Worm (Caenorhabditis elegans) whole organism, L4 larva: ENCODE results near the gene T22D1.3.
A peak's percentile ranks its signal among the peaks of the same experiment; 100 is the strongest.

ENCODE experiments used
- T20F7.1 ChIP-seq: fragments of 200-800 bp; sonication (Bioruptor generic); optimal IDR thresholded peaks from 2 replicates; lab custom pipeline; 2018; ENCODE audit warnings: mild to moderate bottlenecking, missing genetic modification characterization, missing compliant biosample characterization
- Y105C5A.15 ChIP-seq: fragments of 200-800 bp; sonication (Bioruptor generic); IDR thresholded peaks from 2 replicates; pipeline ENCODE4 v1.3.6; 2022; ENCODE audit warnings: missing genetic modification characterization, missing compliant biosample characterization
- Y48G9A.11 ChIP-seq: fragments of 200-800 bp; sonication (Bioruptor generic); IDR thresholded peaks from 2 replicates; pipeline ENCODE4 v1.3.6; 2022; ENCODE audit warnings: missing genetic modification reagents, missing genetic modification characterization, missing compliant biosample characterization
- Y5F2A.4 ChIP-seq: fragments of 200-800 bp; sonication (Bioruptor generic); optimal IDR thresholded peaks from 2 replicates; lab custom pipeline; 2018; ENCODE audit warnings: mild to moderate bottlenecking, missing genetic modification characterization, missing compliant biosample characterization
- aha-1 ChIP-seq: fragments of 150-350 bp; peaks from one replicate; lab custom pipeline; 2014; ENCODE audit warnings: missing biosample characterization, missing genetic modification characterization
- arid-1 ChIP-seq: fragments of 200-800 bp; sonication (Bioruptor generic); conservative IDR thresholded peaks from 2 replicates; pipeline ENCODE4 v1.3.6; 2022; ENCODE audit warnings: missing genetic modification reagents, missing genetic modification characterization, missing compliant biosample characterization
- attf-4 ChIP-seq: sonication (generic microtip); optimal IDR thresholded peaks from 3 replicates; lab custom pipeline; 2017; ENCODE audit warnings: missing biosample characterization, missing genetic modification characterization
- ceh-20 ChIP-seq: fragments of 200-800 bp; sonication (Bioruptor generic); IDR thresholded peaks from 2 replicates; pipeline ENCODE4 v1.3.6; 2022; ENCODE audit warnings: missing genetic modification reagents, missing genetic modification characterization, missing compliant biosample characterization
- ceh-62 ChIP-seq: sonication (generic microtip); optimal IDR thresholded peaks from 2 replicates; lab custom pipeline; 2017; ENCODE audit warnings: missing biosample characterization, missing genetic modification characterization
- ctbp-1 ChIP-seq: fragments of 200-800 bp; sonication (Bioruptor generic); IDR thresholded peaks from 2 replicates; pipeline ENCODE4 v1.3.6; 2022; ENCODE audit warnings: missing genetic modification reagents, missing genetic modification characterization, missing compliant biosample characterization
- daf-16 ChIP-seq, 3 experiments: sonication (generic microtip); optimal IDR thresholded peaks; 2 replicates each; lab custom pipeline; 2016 to 2017; ENCODE audit warnings: missing genetic modification characterization in 3 of 3, missing genetic modification reagents in 3 of 3, mild to moderate bottlenecking in 2 of 3, missing compliant biosample characterization in 2 of 3, missing biosample characterization in 1 of 3, moderate library complexity in 1 of 3
- dmd-6 ChIP-seq: fragments of 200-800 bp; sonication (Bioruptor generic); IDR thresholded peaks from 2 replicates; pipeline ENCODE4 v1.3.6; 2022; ENCODE audit warnings: missing genetic modification reagents, missing genetic modification characterization, missing compliant biosample characterization
- dpl-1 ChIP-seq: fragments of 150-350 bp; optimal IDR thresholded peaks from 2 replicates; lab custom pipeline; 2014; ENCODE audit warnings: missing biosample characterization, missing genetic modification reagents, missing genetic modification characterization
- duxl-1 ChIP-seq: sonication (generic microtip); optimal IDR thresholded peaks from 2 replicates; lab custom pipeline; 2016; ENCODE audit warnings: mild to moderate bottlenecking, missing genetic modification characterization, moderate library complexity, missing compliant biosample characterization; ENCODE audit not compliant: poor library complexity
- egl-27 ChIP-seq: sonication (generic microtip); optimal IDR thresholded peaks from 3 replicates; lab custom pipeline; 2017; ENCODE audit warnings: missing biosample characterization, missing genetic modification reagents, missing genetic modification characterization
- egl-43 ChIP-seq: fragments of 200-800 bp; sonication (Bioruptor generic); IDR thresholded peaks from 2 replicates; pipeline ENCODE4 v1.3.6; 2022; ENCODE audit warnings: missing genetic modification reagents, missing genetic modification characterization, missing compliant biosample characterization
- fkh-10 ChIP-seq: fragments of 150-350 bp; optimal IDR thresholded peaks from 2 replicates; lab custom pipeline; 2014; ENCODE audit warnings: missing biosample characterization, missing genetic modification reagents, missing genetic modification characterization
- gei-8 ChIP-seq: fragments of 200-800 bp; sonication (Bioruptor generic); optimal IDR thresholded peaks from 2 replicates; lab custom pipeline; 2018; ENCODE audit warnings: mild to moderate bottlenecking, missing genetic modification characterization, missing compliant biosample characterization
- hlh-30 ChIP-seq: sonication (generic microtip); optimal IDR thresholded peaks from 2 replicates; lab custom pipeline; 2017; ENCODE audit warnings: antibody characterized with exemption, mild to moderate bottlenecking, missing genetic modification characterization, missing compliant biosample characterization; ENCODE audit not compliant: insufficient read depth
- lim-7 ChIP-seq: fragments of 200-800 bp; sonication (Bioruptor generic); IDR thresholded peaks from 2 replicates; pipeline ENCODE4 v1.3.6; 2022; ENCODE audit warnings: missing genetic modification characterization, missing compliant biosample characterization
- lin-38 ChIP-seq: fragments of 200-800 bp; sonication (Bioruptor generic); IDR thresholded peaks from 2 replicates; pipeline ENCODE4 v1.3.6; 2022; ENCODE audit warnings: missing genetic modification reagents, missing genetic modification characterization, missing compliant biosample characterization
- lin-39 ChIP-seq: fragments of 150-350 bp; optimal IDR thresholded peaks from 2 replicates; lab custom pipeline; 2014; ENCODE audit warnings: missing biosample characterization, missing genetic modification reagents, missing genetic modification characterization
- lsy-2 ChIP-seq, 2 experiments: fragments of 150-350 bp in 1 of 2; sonication (generic microtip) in 1 of 2; optimal IDR thresholded peaks; 2 replicates each; lab custom pipeline; 2014 to 2017; ENCODE audit warnings: missing biosample characterization in 2 of 2, missing genetic modification characterization in 2 of 2
- madf-5 ChIP-seq, 2 experiments: fragments of 200-800 bp; sonication (Bioruptor generic); IDR thresholded peaks; 2 replicates each; pipeline ENCODE4 v1.3.6; 2022; ENCODE audit warnings: missing compliant biosample characterization in 2 of 2, missing genetic modification characterization in 2 of 2
- madf-9 ChIP-seq: fragments of 200-800 bp; sonication (Bioruptor generic); conservative IDR thresholded peaks from 2 replicates; pipeline ENCODE4 v1.3.6; 2022; ENCODE audit warnings: missing genetic modification reagents, missing genetic modification characterization, missing compliant biosample characterization
- mdl-1 ChIP-seq, 2 experiments: fragments of 150-350 bp in 1 of 2; sonication (generic microtip) in 1 of 2; optimal IDR thresholded peaks; 2 replicates each; lab custom pipeline; 2014 to 2017; ENCODE audit warnings: missing biosample characterization in 2 of 2, missing genetic modification characterization in 2 of 2
- mdt-29 ChIP-seq: fragments of 200-800 bp; sonication (Bioruptor generic); IDR thresholded peaks from 2 replicates; pipeline ENCODE4 v1.3.6; 2022; ENCODE audit warnings: missing genetic modification reagents, missing genetic modification characterization, missing compliant biosample characterization
- mep-1 ChIP-seq: fragments of 150-350 bp; sonication (generic microtip); optimal IDR thresholded peaks from 3 replicates; lab custom pipeline; 2014; ENCODE audit warnings: missing biosample characterization, missing genetic modification characterization
- mes-2 ChIP-seq: sonication (generic microtip); optimal IDR thresholded peaks from 2 replicates; lab custom pipeline; 2016; ENCODE audit warnings: missing genotype, mild to moderate bottlenecking, missing genetic modification characterization, missing compliant biosample characterization; ENCODE audit not compliant: poor library complexity, severe bottlenecking
- mxl-3 ChIP-seq: fragments of 200-800 bp; sonication (Bioruptor generic); optimal IDR thresholded peaks from 2 replicates; lab custom pipeline; 2018; ENCODE audit warnings: mild to moderate bottlenecking, missing genetic modification characterization, missing compliant biosample characterization
- nhr-11 ChIP-seq: fragments of 150-350 bp; optimal IDR thresholded peaks from 2 replicates; lab custom pipeline; 2014; ENCODE audit warnings: missing biosample characterization, missing genetic modification characterization
- nhr-111 ChIP-seq: fragments of 200-800 bp; sonication (Bioruptor generic); optimal IDR thresholded peaks from 2 replicates; lab custom pipeline; 2018; ENCODE audit warnings: mild to moderate bottlenecking, missing genetic modification characterization, missing compliant biosample characterization
- nhr-28 ChIP-seq: fragments of 150-350 bp; optimal IDR thresholded peaks from 2 replicates; lab custom pipeline; 2014; ENCODE audit warnings: missing biosample characterization, missing genetic modification characterization
- nhr-41 ChIP-seq: fragments of 200-800 bp; sonication (Bioruptor generic); IDR thresholded peaks from 2 replicates; pipeline ENCODE4 v1.3.6; 2022; ENCODE audit warnings: missing genetic modification reagents, missing genetic modification characterization, missing compliant biosample characterization
- nhr-42 ChIP-seq: fragments of 200-800 bp; sonication (Bioruptor generic); IDR thresholded peaks from 2 replicates; pipeline ENCODE4 v1.3.6; 2022; ENCODE audit warnings: missing genetic modification characterization, missing compliant biosample characterization
- nhr-6 ChIP-seq: fragments of 150-350 bp; optimal IDR thresholded peaks from 2 replicates; lab custom pipeline; 2014; ENCODE audit warnings: missing biosample characterization, missing genetic modification characterization
- pqm-1 ChIP-seq: sonication (generic microtip); optimal IDR thresholded peaks from 2 replicates; lab custom pipeline; 2017; ENCODE audit warnings: missing biosample characterization, missing genetic modification characterization
- rbr-2 ChIP-seq: sonication (generic microtip); optimal IDR thresholded peaks from 2 replicates; lab custom pipeline; 2016; ENCODE audit warnings: missing genotype, missing genetic modification characterization, missing compliant biosample characterization
- saeg-2 ChIP-seq: fragments of 200-800 bp; sonication (Bioruptor generic); IDR thresholded peaks from 2 replicates; pipeline ENCODE4 v1.3.6; 2022; ENCODE audit warnings: missing genetic modification reagents, missing genetic modification characterization, missing compliant biosample characterization
- skn-1 ChIP-seq: fragments of 150-350 bp; optimal IDR thresholded peaks from 2 replicates; lab custom pipeline; 2014; ENCODE audit warnings: missing biosample characterization, missing genetic modification characterization
- snpc-4 ChIP-seq: fragments of 150-350 bp; optimal IDR thresholded peaks from 2 replicates; lab custom pipeline; 2014; ENCODE audit warnings: missing biosample characterization, missing genetic modification characterization
- spr-1 ChIP-seq: sonication (generic microtip); optimal IDR thresholded peaks from 2 replicates; lab custom pipeline; 2016; ENCODE audit warnings: mild to moderate bottlenecking, missing genetic modification characterization, missing compliant biosample characterization
- spr-3 ChIP-seq: fragments of 200-800 bp; sonication (Bioruptor generic); optimal IDR thresholded peaks from 2 replicates; lab custom pipeline; 2018; ENCODE audit warnings: mild to moderate bottlenecking, missing genetic modification characterization, missing compliant biosample characterization
- unc-130 ChIP-seq: sonication (generic microtip); optimal IDR thresholded peaks from 2 replicates; lab custom pipeline; 2016; ENCODE audit warnings: missing genetic modification reagents, missing genetic modification characterization, missing compliant biosample characterization
- unc-39 ChIP-seq: sonication (generic microtip); optimal IDR thresholded peaks from 2 replicates; lab custom pipeline; 2017; ENCODE audit warnings: missing biosample characterization, missing genetic modification characterization
- unc-62 ChIP-seq, 3 experiments: fragments of 150-350 bp in 1 of 3; sonication (generic microtip); optimal IDR thresholded peaks in 2 of 3; peaks in 1 of 3; 1 replicate in 1 of 3; 2 replicates in 2 of 3; lab custom pipeline; 2014 to 2017; ENCODE audit warnings: missing biosample characterization in 3 of 3, missing genetic modification characterization in 3 of 3, missing genetic modification reagents in 3 of 3, missing genotype in 1 of 3
- zfp-3 ChIP-seq: fragments of 200-800 bp; sonication (Bioruptor generic); conservative IDR thresholded peaks from 2 replicates; pipeline ENCODE4 v1.3.6; 2022; ENCODE audit warnings: missing genetic modification reagents, missing genetic modification characterization, missing compliant biosample characterization
- zip-11 ChIP-seq: fragments of 200-800 bp; sonication (Bioruptor generic); IDR thresholded peaks from 2 replicates; pipeline ENCODE4 v1.3.6; 2022; ENCODE audit warnings: missing genetic modification characterization, missing compliant biosample characterization
- ztf-11 ChIP-seq: fragments of 150-350 bp; optimal IDR thresholded peaks from 2 replicates; lab custom pipeline; 2014; ENCODE audit warnings: missing biosample characterization, missing genetic modification characterization

The T22D1.3 gene

ce11 chrIV:6954682-6955081 lies 41.3 kb downstream of the T22D1.3 start:
- peak in 1 of 2 experiments; percentile 0 for TF ChIP-seq lsy-2 (tag; optimal IDR thresholded peaks at IDR 0.05; lab: Kevin White, UChicago)
- peak; percentile 40 for TF ChIP-seq aha-1
- TF ChIP-seq fkh-10 (GFP tag; lab: Kevin White, UChicago): peak; percentile 96
- 0 out of 2 replicates have a peak, but pooled peaks have one; percentile 35 for TF ChIP-seq ctbp-1 (GFP tag; lab: Robert Waterston, UW)
- no peak for TF ChIP-seq mes-2
- peak in 1 of 2 experiments; percentile 54 for TF ChIP-seq unc-62 (GFP tag; optimal IDR thresholded peaks at IDR 0.05 in 1 of 2; lab: Kevin White, UChicago)
- TF ChIP-seq unc-62 (tag; optimal IDR thresholded peaks at IDR 0.05; lab: Kevin White, UChicago): no peak
- TF ChIP-seq spr-3 (GFP tag; lab: Kevin White, UChicago): no peak

ce11 chrIV:6956668-6957067 lies 43.3 kb downstream of the T22D1.3 start:
- TF ChIP-seq mep-1 (tag; lab: Kevin White, UChicago) (peak; percentile 27), attf-4 (tag; lab: Kevin White, UChicago) (no peak), madf-5 (GFP tag; IDR thresholded peaks at IDR 0.05; lab: Robert Waterston, UW) (no peak), nhr-6 (tag; lab: Kevin White, UChicago) (no peak), daf-16 (GFP tag; optimal IDR thresholded peaks at IDR 0.05; lab: Kevin White, UChicago) (no peak), daf-16 (tag; optimal IDR thresholded peaks at IDR 0.05; lab: Kevin White, UChicago) (no peak), ctbp-1 (GFP tag; lab: Robert Waterston, UW) (0 out of 2 replicates have a peak, but pooled peaks have one; percentile 17), nhr-28 (tag; lab: Kevin White, UChicago) (no peak), ztf-11 (tag; lab: Kevin White, UChicago) (no peak), T20F7.1 (GFP tag; lab: Kevin White, UChicago) (no peak), lin-39 (tag; lab: Kevin White, UChicago) (no peak), nhr-42 (GFP tag; lab: Robert Waterston, UW) (no peak), nhr-111 (no peak), skn-1 (tag; lab: Kevin White, UChicago) (no peak), lim-7 (GFP tag; lab: Robert Waterston, UW) (no peak), gei-8 (GFP tag; lab: Kevin White, UChicago) (no peak), madf-9 (GFP tag; lab: Robert Waterston, UW) (no peak), ceh-20 (GFP tag; lab: Robert Waterston, UW) (no peak), egl-43 (no peak), Y5F2A.4 (GFP tag; lab: Kevin White, UChicago) (no peak), fkh-10 (GFP tag; lab: Kevin White, UChicago) (peak; percentile 83), snpc-4 (no peak), lin-38 (GFP tag; lab: Robert Waterston, UW) (no peak), mdl-1 (tag; optimal IDR thresholded peaks at IDR 0.05; lab: Kevin White, UChicago) (no peak), unc-62 (GFP tag; optimal IDR thresholded peaks at IDR 0.05 in 1 of 2; lab: Kevin White, UChicago) (peak in 1 of 2 experiments; percentile 1), unc-62 (tag; optimal IDR thresholded peaks at IDR 0.05; lab: Kevin White, UChicago) (no peak), saeg-2 (no peak), ceh-62 (tag; lab: Kevin White, UChicago) (no peak), zfp-3 (no peak), duxl-1 (tag; lab: Kevin White, UChicago) (no peak), spr-1 (tag; lab: Kevin White, UChicago) (no peak), Y105C5A.15 (GFP tag; lab: Robert Waterston, UW) (no peak), arid-1 (no peak), pqm-1 (tag; lab: Kevin White, UChicago) (no peak), dmd-6 (0 out of 2 replicates have a peak, but pooled peaks have one; percentile 15), unc-130 (GFP tag; lab: Kevin White, UChicago) (no peak), mxl-3 (no peak), nhr-11 (tag; lab: Kevin White, UChicago) (no peak), zip-11 (GFP tag; lab: Robert Waterston, UW) (no peak), dpl-1 (GFP tag; lab: Kevin White, UChicago) (no peak), rbr-2 (tag; lab: Kevin White, UChicago) (no peak), mdt-29 (GFP tag; lab: Robert Waterston, UW) (no peak), hlh-30 (peak; percentile 50), Y48G9A.11 (GFP tag; lab: Robert Waterston, UW) (no peak), unc-39 (tag; lab: Kevin White, UChicago) (no peak), egl-27 (no peak), nhr-41 (GFP tag; lab: Robert Waterston, UW) (no peak)
